Worm (Caenorhabditis elegans) whole organism, early embryonic: ENCODE results near the gene fpn-1.2.

Source experiments
- B0310.2 ChIP-seq: sonication (generic microtip); optimal IDR thresholded peaks from 2 replicates; lab custom pipeline; 2016; ENCODE audit warnings: mild to moderate bottlenecking, missing genetic modification characterization, missing compliant biosample characterization
- ama-1 ChIP-seq: fragments of 150-350 bp; optimal IDR thresholded peaks from 2 replicates; lab custom pipeline; 2014
- ets-7 ChIP-seq: sonication (generic microtip); optimal IDR thresholded peaks from 2 replicates; lab custom pipeline; 2016; ENCODE audit warnings: missing genotype, missing genetic modification characterization, missing compliant biosample characterization
- hmbx-1 ChIP-seq: sonication (generic microtip); optimal IDR thresholded peaks from 2 replicates; lab custom pipeline; 2016; ENCODE audit warnings: mild to moderate bottlenecking, missing genetic modification characterization, missing compliant biosample characterization
- hmg-4 ChIP-seq: fragments of 200-800 bp; sonication (Bioruptor generic); optimal IDR thresholded peaks from 2 replicates; lab custom pipeline; 2018; ENCODE audit warnings: mild to moderate bottlenecking, missing genetic modification characterization, missing compliant biosample characterization
- sea-1 ChIP-seq: fragments of 200-800 bp; sonication (Bioruptor generic); conservative IDR thresholded peaks from 2 replicates; pipeline ENCODE4 v1.3.6; 2022; ENCODE audit warnings: missing genetic modification characterization, missing compliant biosample characterization
- tbx-37 ChIP-seq: fragments of 200-800 bp; sonication (Bioruptor generic); conservative IDR thresholded peaks from 2 replicates; pipeline ENCODE4 v1.3.6; 2022; ENCODE audit warnings: missing genetic modification reagents, missing genetic modification characterization, missing compliant biosample characterization

DNA sequence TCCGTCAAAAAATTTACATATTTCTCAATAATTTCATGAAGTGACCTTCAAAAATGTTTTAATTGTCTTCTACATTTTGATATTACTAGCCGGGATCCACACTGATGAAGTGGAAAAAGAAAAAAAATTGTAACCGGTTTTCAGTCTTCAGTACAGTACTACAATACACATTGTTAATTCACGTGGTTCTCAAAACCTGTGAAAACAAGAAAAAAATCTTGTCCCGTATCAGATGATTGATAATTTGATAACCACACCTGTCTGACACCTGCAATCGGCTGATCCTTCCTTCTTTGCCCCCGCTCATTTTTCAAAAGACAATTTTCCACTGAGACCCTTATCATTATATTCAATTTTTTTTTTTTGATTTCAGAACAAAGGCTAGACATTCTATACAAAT, 25.7 kb downstream of the fpn-1.2 start, which contains the start of gene R09B5.11:
- TF ChIP-seq hmbx-1: no peak
- no peak for TF ChIP-seq ets-7 (tag; lab: Kevin White, UChicago)
- no peak for TF ChIP-seq ama-1 (lab: Kevin White, UChicago)
- no peak for TF ChIP-seq B0310.2 (tag; lab: Kevin White, UChicago)
- no peak for TF ChIP-seq tbx-37 (GFP tag; lab: Robert Waterston, UW)
- no peak for TF ChIP-seq hmg-4 (GFP tag; lab: Kevin White, UChicago)
- no peak for TF ChIP-seq sea-1 (GFP tag; lab: Robert Waterston, UW)
